Fruit fly (Drosophila melanogaster): Measurements from ENCODE around the gene CG14778.

The CG14778 gene

DNA sequence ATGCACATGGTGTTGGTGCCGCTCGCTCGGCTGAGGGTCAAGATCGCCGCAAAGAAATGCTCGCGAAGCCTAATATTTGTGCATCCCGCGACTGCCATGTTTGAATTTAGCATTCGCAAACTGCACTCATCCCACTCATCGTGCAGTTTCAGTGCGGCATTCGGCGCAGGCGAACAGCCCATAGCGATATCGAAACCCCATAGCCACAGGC lies at the start of gene CG14778:
CG14778 (plus strand) TSS at position 112 of the 211 bp plus-strand sequence.
- TF ChIP-seq CG8478 (optimal IDR thresholded peaks at IDR 0.05) (no peak), CTCF (optimal IDR thresholded peaks at IDR 0.05) (no peak)

DNA sequence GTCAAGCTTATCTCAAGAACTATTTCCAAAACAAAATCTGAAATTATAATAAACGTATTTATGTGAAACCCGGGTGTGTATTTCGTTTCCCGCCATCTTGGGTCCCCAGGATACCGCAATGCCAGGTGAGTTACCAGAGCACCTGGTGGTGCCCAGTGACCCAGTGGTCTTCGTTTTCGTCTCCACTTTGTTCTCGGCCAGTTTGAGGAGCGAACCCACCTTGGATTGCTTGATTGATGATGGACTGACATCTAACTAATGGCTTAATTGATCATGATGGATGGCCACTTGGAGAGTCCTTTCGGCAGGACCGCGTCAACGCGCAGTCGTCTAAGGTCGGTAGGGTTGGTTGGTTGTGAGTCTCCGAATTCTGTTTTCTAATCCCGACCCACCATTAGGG lies 15.2 kb upstream of the CG14778 start, which contains the start of gene Gr2a:
Gr2a (plus strand) TSS at position 301 of the 400 bp plus-strand sequence.
- TF ChIP-seq CG8478 (optimal IDR thresholded peaks at IDR 0.05) (no peak), CTCF (optimal IDR thresholded peaks at IDR 0.05) (no peak)

DNA sequence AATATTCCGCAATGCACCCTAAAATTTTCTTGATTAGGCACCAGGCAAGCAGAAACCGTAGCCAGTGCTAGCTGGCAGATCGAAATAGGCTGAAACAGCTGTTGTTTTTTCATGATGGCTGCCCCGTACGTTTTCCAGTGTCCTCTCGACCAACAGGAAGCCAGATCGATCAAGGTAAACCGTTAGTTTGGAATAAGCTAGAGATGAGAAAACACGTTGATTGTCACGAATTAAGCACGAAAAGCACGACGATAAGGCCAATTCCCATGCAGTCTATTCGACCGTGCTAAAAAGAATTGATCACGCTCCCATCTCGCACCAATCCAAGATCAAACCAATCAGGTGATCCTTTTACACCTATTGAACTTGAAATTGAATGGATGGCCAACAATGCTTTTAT lies 12.5 kb upstream of the CG14778 start:
- TF ChIP-seq CTCF (optimal IDR thresholded peaks at IDR 0.05) (no peak), CG8478 (optimal IDR thresholded peaks at IDR 0.05) (no peak)

DNA sequence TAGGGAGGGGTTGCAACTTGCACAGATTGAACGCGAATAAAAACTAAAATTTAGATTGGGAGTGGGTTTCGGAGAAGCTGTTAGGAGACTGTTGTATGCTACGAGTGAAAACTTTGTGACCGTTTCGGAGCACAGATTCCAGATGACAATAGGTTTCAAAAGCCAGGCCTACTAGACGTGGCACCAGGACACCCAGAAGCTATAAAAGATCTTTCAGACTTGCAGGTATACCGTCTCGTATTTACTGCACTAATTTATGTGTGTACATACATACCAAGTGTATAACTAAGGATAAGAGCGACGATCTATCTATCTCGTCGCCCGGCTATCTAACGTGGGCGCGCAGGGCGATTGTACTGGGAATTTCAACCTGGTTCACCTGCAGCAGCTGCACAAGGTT lies 10.3 kb upstream of the CG14778 start, which contains the start of gene CG14785:
CG14785 (minus strand) TSS at position 101 of the 400 bp plus-strand sequence.
- TF ChIP-seq CTCF (optimal IDR thresholded peaks at IDR 0.05) (no peak), CG8478 (optimal IDR thresholded peaks at IDR 0.05) (no peak)

DNA sequence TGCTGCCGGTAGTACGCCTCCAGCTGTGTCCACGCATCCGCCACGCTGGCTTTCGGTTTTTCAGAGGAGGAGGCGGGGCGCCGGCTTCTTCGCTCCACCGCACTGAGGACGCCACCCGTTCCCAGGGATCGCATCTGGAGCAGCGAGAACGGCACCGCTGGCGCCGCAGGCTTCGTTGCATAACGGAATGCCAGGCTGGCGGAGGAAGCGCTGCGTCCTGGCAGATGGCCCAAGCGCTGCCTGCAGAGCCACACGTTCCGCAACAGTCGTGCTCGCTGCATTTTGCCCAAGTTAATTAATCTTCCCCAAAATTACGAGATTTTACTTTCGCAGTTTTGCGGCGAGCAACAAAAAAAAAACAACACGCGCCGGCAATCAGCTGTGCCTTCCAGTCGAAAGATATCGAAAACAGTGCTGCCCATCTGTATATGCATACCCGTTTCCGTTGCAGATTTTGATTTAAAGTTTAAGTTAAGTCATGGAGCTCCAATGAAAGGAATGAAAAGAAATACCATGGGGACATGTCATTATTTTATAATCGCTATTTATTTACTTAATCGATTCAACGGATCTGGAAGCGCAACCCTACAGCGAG lies 6.9 kb upstream of the CG14778 start, which contains the start of gene Lrpprc2:
Lrpprc2 (minus strand) TSS at position 340 of the 595 bp plus-strand sequence.
- no peak for TF ChIP-seq CG8478 (optimal IDR thresholded peaks at IDR 0.05)
- TF ChIP-seq CTCF (optimal IDR thresholded peaks at IDR 0.05), result no peak

DNA sequence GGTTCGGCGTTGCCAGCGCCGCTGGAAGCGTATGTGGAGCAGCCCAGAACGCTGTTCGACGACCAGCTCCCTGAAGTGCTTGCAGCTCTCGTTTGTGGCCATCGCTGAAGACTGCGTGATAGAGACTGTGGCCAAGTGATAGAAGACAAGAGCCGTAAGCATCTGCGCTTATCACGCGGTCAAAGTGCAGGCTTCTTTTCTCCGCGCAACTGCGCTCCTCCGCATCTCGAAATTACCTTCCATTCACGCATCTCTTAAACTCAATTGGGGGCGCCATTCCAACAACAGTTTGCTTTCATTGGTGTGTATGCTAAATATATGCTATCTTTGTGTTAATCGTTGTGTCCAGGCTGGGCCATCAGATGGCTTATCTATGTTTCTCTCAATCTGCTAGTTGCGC lies 5.7 kb upstream of the CG14778 start, which contains the start of gene CG14787:
CG14787 (minus strand) TSS at position 133 of the 400 bp plus-strand sequence.
- TF ChIP-seq CG8478 (optimal IDR thresholded peaks at IDR 0.05) (no peak), CTCF (optimal IDR thresholded peaks at IDR 0.05) (no peak)

DNA sequence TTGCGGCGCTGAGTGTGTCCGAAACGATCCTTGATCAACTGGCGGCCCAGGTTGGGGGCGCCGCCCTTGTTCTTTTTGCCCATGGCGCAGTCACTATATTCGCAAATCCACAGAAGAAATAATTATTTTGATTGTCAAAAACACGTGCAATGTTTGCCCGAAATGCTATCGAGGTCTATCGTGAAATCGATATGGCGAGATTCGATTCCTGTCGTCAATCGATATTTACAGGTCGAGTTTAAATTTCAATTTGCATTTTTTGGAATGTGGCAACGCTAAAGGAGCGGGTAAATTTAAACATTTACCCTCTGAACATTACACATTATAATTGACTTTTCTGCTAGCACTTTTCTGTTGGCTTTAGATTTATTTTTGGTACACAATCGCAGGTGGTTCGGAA lies 3.3 kb upstream of the CG14778 start, which contains the start of gene Ns3:
Ns3 (minus strand) TSS at position 188 of the 400 bp plus-strand sequence.
- TF ChIP-seq CG8478 (optimal IDR thresholded peaks at IDR 0.05) (no peak), CTCF (optimal IDR thresholded peaks at IDR 0.05) (peak; percentile 3 to 7)

DNA sequence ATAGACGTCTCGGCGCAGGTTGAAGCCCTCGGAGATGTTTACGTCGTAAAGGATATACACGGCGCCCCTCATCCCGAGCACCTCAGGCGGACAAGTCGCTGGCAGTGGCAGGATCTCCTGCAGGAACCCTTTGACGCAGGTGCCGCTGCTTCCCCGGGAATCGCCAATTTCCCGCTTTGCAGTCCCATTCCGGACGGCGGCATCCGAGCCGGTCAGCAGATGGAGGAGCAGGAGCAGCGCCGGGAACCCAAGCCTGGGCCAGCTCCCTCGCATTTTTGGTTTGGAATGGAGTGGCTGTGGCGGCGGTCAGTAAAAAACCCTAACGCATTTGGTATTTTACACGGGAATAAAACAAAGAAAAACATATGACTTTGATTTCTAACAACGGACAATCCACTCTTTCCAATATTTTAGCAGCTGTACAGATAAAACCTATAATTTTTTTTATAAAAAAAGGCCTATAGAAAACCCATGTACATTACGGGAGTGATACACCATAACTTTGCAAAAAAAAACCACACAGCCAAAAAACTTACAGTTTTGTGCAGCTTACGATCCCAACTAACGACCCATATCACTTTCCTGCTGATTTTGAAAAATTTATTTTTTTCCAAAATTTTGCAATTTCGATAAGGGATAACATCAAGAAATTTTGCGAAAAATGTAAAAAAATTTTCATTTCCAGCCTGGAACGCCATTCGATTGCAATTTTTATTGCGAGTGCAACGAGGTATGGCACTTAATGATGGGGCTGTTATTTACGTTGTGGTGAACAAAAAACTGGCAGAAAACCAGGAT lies 1.4 kb upstream of the CG14778 start, which contains the start of the genes O-fut2 and CG14777:
O-fut2 (minus strand) TSS at position 290 of the 798 bp plus-strand sequence.
CG14777 (plus strand) TSS at position 428 of the 798 bp plus-strand sequence.
- no peak for TF ChIP-seq CTCF (optimal IDR thresholded peaks at IDR 0.05)

DNA sequence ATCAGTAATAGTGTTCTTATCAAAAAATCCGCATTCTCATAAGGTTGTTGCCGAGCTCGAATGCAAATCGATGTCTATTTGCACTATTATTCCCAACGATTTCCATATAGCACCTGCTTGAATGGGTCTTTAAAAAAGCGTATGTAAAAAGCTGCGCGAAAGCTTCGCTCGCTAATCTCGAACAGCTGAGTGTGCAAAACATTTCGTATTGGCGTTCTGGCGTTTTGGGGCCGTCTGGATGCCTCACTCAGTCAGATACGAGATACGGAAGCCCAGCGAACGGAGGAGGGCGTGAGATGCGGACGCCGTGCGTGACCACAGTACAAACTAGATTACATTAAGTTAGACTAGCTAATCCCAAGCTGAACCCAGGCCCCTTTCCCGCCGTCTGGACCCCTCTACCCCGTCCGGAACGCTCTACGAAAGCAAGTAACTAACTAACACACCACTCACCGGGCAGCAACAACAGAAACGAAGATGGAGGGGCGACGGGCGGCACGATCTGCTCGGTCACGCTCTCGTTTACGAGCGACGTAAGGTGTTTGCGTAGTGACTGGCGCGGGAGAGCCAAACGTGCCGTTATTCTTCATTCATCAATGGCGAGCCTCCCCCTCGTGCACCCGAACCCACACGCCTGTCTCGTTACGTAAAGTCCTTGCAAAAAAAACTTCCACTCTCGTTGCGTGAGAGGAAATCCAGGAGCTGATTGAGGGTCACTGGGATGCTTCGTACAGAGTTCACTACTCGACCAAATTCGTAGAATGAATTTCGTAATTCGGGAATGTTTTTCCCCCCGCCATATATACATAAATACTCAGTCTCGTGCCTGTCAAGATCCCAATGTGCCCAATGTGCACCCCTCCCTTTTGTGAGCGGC lies 550 bp upstream of the CG14778 start:
- TF ChIP-seq CG8478 (optimal IDR thresholded peaks at IDR 0.05), result no peak
- TF ChIP-seq CTCF (optimal IDR thresholded peaks at IDR 0.05), result no peak

DNA sequence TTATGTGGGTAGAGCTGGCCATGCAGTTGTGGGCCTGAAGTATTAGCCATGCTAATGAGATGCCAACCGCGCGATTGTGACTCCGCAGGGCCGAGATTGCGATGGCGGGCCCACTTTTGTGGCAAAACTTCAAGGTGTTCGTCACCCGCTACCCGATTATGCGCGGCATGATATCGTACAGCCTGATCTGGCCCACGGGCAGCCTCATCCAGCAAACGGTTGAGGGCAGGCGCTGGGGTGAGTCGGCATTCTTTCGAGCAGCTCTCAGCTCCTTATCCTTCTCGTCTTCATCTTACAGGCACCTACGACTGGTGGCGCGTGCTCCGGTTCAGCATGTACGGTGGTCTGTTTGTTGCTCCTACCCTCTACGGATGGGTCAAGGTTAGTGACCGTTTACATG lies 2.4 kb downstream of the CG14778 start, which contains the start of gene CG32808:
CG32808 (minus strand) TSS at position 101 of the 400 bp plus-strand sequence.
- TF ChIP-seq CG8478 (optimal IDR thresholded peaks at IDR 0.05) (no peak), CTCF (optimal IDR thresholded peaks at IDR 0.05) (no peak)

DNA sequence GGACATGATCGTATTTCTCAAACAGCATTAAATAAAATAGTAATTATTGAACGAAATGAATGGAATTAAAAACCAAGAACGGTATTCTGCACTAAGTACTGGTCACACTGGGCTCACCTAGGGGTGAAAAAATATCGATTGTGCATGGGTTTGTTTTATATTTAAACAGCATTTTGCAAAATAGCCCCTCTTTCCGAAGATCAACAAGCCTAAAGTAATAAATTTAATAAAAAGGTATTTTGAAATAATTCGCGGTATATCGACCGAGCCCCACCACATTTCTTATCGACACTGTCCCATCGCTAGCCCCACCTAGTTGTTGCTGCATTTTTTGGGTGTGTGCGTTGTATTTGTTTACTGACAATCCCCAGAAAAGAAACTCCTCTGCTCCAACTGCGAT lies 3.3 kb downstream of the CG14778 start, which contains the start of gene pck:
pck (plus strand) TSS at position 105 of the 400 bp plus-strand sequence.
- no peak for TF ChIP-seq CTCF (optimal IDR thresholded peaks at IDR 0.05)
- TF ChIP-seq CG8478 (optimal IDR thresholded peaks at IDR 0.05), result no peak

DNA sequence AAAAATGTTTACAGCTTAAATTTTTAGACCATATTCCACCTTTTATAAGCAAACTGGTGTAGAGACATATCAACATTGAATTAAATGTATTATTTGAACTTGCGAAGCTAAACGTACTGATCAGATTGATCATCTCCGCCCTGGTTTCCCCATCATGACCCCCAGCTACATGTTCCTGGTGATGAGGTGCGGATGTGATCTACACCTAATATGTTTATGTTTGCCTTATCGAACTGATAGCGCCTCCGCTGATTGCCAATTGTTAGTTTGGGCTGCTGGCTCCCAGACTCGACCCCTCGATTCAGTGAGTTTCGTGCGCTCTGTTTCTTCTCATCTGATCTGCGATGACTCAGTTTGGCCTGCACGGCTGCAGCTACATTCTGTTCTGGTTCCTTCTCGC lies 4.9 kb downstream of the CG14778 start, which contains the start of gene CG14780:
CG14780 (plus strand) TSS at position 301 of the 400 bp plus-strand sequence.
- TF ChIP-seq CTCF (optimal IDR thresholded peaks at IDR 0.05) (no peak), CG8478 (optimal IDR thresholded peaks at IDR 0.05) (no peak)

DNA sequence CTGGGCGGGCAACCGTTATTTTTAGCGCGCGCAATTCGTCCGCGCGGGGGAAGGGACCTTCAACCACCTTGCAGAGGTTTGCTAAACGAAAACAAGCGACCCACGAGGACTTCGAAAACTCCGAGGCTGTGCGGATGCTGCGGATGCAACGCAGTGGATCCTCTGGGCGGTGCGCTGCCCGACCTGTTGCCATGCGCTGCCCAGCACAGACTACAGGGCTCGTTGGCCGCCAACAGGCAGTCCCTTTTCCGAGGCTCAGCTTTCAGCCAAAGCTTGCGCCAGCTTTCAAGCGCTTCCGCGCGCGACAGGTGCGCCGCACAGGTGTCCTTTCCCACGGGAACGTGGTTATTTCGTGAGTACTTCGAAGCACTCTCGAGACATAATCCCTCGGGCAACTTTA lies 9.1 kb downstream of the CG14778 start:
- TF ChIP-seq CG8478 (optimal IDR thresholded peaks at IDR 0.05) (no peak), CTCF (optimal IDR thresholded peaks at IDR 0.05) (no peak)

DNA sequence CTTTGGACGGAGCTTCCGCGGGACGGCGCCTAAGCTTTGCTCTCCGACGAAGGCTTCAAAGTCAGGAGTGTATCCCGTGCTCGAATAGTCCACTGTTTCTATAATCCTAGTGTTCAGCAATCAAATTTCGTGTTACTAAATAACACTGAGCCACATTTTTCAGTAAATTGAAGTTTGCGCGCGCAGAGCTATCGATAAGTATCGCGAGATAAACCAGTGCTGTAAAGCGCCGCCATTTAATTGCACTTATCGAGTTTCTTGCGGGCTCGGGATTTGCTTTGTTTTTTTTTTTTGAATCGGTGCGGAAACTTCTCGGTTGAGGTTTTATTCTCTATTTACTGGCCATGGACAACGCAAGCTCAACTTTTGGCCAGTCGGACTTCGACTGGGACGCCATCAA lies 9.6 kb downstream of the CG14778 start, which contains the start of the genes Rab27 and mei-38:
Rab27 (minus strand) TSS at position 127 of the 400 bp plus-strand sequence.
mei-38 (plus strand) TSS at position 216 of the 400 bp plus-strand sequence.
- TF ChIP-seq CTCF (optimal IDR thresholded peaks at IDR 0.05), result peak in 1 of 2 experiments; percentile 6
- no peak for TF ChIP-seq CG8478 (optimal IDR thresholded peaks at IDR 0.05)

Data from S2 (cell line).